Worm (Caenorhabditis elegans): ENCODE data around the gene ptr-14.

Gene ptr-14

ce11 chrIV:10577600-10577999, 37.6 kb upstream of the ptr-14 start:
- TF ChIP-seq C04F5.9 (tag; optimal IDR thresholded peaks at IDR 0.05) = no peak
- peak; percentile 45 for TF ChIP-seq elt-2 (tag; optimal IDR thresholded peaks at IDR 0.05)
- TF ChIP-seq efl-1 (optimal IDR thresholded peaks at IDR 0.05) = no peak
- no peak for TF ChIP-seq efl-1 (GFP tag; optimal IDR thresholded peaks at IDR 0.05 in 1 of 2)
- no peak for TF ChIP-seq hlh-17 (GFP tag; optimal IDR thresholded peaks at IDR 0.05; ENCODE audit: borderline replicate concordance)
- no peak for TF ChIP-seq ceh-63 (GFP tag; optimal IDR thresholded peaks at IDR 0.05)
- no peak for TF ChIP-seq ets-5 (GFP tag; IDR thresholded peaks at IDR 0.05)

ce11 chrIV:10578367-10578766, 36.9 kb upstream of the ptr-14 start, which contains the start of gene lgc-43:
TSS of gene lgc-43 (plus strand) at chrIV:10578667.
- TF ChIP-seq elt-3 (tag; optimal IDR thresholded peaks at IDR 0.05) = no peak
- TF ChIP-seq lin-39 (tag; optimal IDR thresholded peaks at IDR 0.05) = no peak
- no peak for TF ChIP-seq vab-15 (tag; optimal IDR thresholded peaks at IDR 0.05)
- TF ChIP-seq C16A3.4 (tag; optimal IDR thresholded peaks at IDR 0.05) = no peak
- no peak for TF ChIP-seq fkh-4 (tag; optimal IDR thresholded peaks at IDR 0.05; ENCODE audit: borderline replicate concordance)
- TF ChIP-seq jun-1 (tag; optimal IDR thresholded peaks at IDR 0.05) = no peak
- no peak for TF ChIP-seq Y116A8C.19 (tag; optimal IDR thresholded peaks at IDR 0.05; ENCODE audit: borderline replicate concordance)
- no peak for TF ChIP-seq mep-1 (tag; optimal IDR thresholded peaks at IDR 0.05)
- no peak for TF ChIP-seq ceh-82 (tag; optimal IDR thresholded peaks at IDR 0.05)
- no peak for TF ChIP-seq sup-37 (GFP tag; optimal IDR thresholded peaks at IDR 0.05)
- no peak for TF ChIP-seq grh-1 (GFP tag; IDR thresholded peaks at IDR 0.05)
- no peak for TF ChIP-seq pag-3 (tag; optimal IDR thresholded peaks at IDR 0.05; ENCODE audit: borderline replicate concordance, insufficient read depth)
- no peak for TF ChIP-seq swsn-7 (tag; optimal IDR thresholded peaks at IDR 0.05)
- TF ChIP-seq egl-27 (tag; optimal IDR thresholded peaks at IDR 0.05) = no peak

ce11 chrIV:10584237-10584636, 31.0 kb upstream of the ptr-14 start, which contains the start of gene oac-8:
TSS of gene oac-8 (plus strand) at chrIV:10584537.
- no peak for TF ChIP-seq fkh-10 (GFP tag; optimal IDR thresholded peaks at IDR 0.05)
- TF ChIP-seq lin-15B (tag; optimal IDR thresholded peaks at IDR 0.05) = no peak
- no peak for TF ChIP-seq xbp-1 (tag; optimal IDR thresholded peaks at IDR 0.05)
- no peak for TF ChIP-seq lin-39 (tag; optimal IDR thresholded peaks at IDR 0.05)
- TF ChIP-seq zip-4 (GFP tag; optimal IDR thresholded peaks at IDR 0.05) = no peak
- TF ChIP-seq nhr-84 (tag; optimal IDR thresholded peaks at IDR 0.05) = no peak
- no peak for TF ChIP-seq mab-9 (GFP tag; IDR thresholded peaks at IDR 0.05)

- TF ChIP-seq nhr-90 (tag; optimal IDR thresholded peaks at IDR 0.05; ENCODE audit: poor library complexity) (no peak), ceh-88 (GFP tag; IDR thresholded peaks at IDR 0.05) (no peak), jun-1 (tag; optimal IDR thresholded peaks at IDR 0.05) (no peak), lin-39 (tag; optimal IDR thresholded peaks at IDR 0.05) (no peak), Y116A8C.19 (tag; optimal IDR thresholded peaks at IDR 0.05; ENCODE audit: borderline replicate concordance) (no peak), lin-35 (GFP tag; optimal IDR thresholded peaks at IDR 0.05) (no peak)
These were observed 26.2 kb upstream of the ptr-14 start, which contains the start of gene C43F9.4 for ce11 chrIV:10589072-10589471. TSS of gene C43F9.4 (minus strand) at chrIV:10589172.

ce11 chrIV:10590649-10591048, 24.6 kb upstream of the ptr-14 start, which contains the start of the genes C43F9.5 and nkb-2:
TSS of gene C43F9.5 (minus strand) at chrIV:10590749.
TSS of gene nkb-2 (plus strand) at chrIV:10590925.
- TF ChIP-seq nhr-28 (tag; optimal IDR thresholded peaks at IDR 0.05) = no peak
- TF ChIP-seq hpl-2 (GFP tag; optimal IDR thresholded peaks at IDR 0.05) = no peak
- no peak for TF ChIP-seq isw-1 (GFP tag; IDR thresholded peaks at IDR 0.05)
- no peak for TF ChIP-seq ceh-90 (tag; optimal IDR thresholded peaks at IDR 0.05)
- TF ChIP-seq nhr-47 (tag; optimal IDR thresholded peaks at IDR 0.05) = no peak
- TF ChIP-seq pax-3 (tag; optimal IDR thresholded peaks at IDR 0.05) = no peak
- TF ChIP-seq efl-1 (optimal IDR thresholded peaks at IDR 0.05) = no peak
- no peak for TF ChIP-seq efl-1 (GFP tag; optimal IDR thresholded peaks at IDR 0.05 in 1 of 2)
- no peak for TF ChIP-seq ceh-82 (tag; optimal IDR thresholded peaks at IDR 0.05)
- no peak for TF ChIP-seq zip-4 (GFP tag; optimal IDR thresholded peaks at IDR 0.05)
- TF ChIP-seq xbp-1 (tag; optimal IDR thresholded peaks at IDR 0.05) = no peak
- TF ChIP-seq ceh-88 (GFP tag; IDR thresholded peaks at IDR 0.05) = no peak
- no peak for TF ChIP-seq C04F5.9 (tag; optimal IDR thresholded peaks at IDR 0.05)
- TF ChIP-seq zag-1 (tag; optimal IDR thresholded peaks at IDR 0.05) = no peak
- TF ChIP-seq rnt-1 (tag; optimal IDR thresholded peaks at IDR 0.05) = no peak
- no peak for TF ChIP-seq snu-23 (GFP tag; optimal IDR thresholded peaks at IDR 0.05)
- no peak for TF ChIP-seq ceh-8 (GFP tag; optimal IDR thresholded peaks at IDR 0.05)
- no peak for TF ChIP-seq blmp-1 (tag; optimal IDR thresholded peaks at IDR 0.05)
- no peak for TF ChIP-seq egl-27 (tag; optimal IDR thresholded peaks at IDR 0.05)
- TF ChIP-seq nhr-90 (tag; optimal IDR thresholded peaks at IDR 0.05; ENCODE audit: poor library complexity) = no peak
- TF ChIP-seq jun-1 (tag; optimal IDR thresholded peaks at IDR 0.05) = no peak
